Worm (Caenorhabditis elegans) whole organism, early embryonic: ENCODE measurements around the gene B0334.10.

Experiments used
- B0310.2 ChIP-seq: sonication (generic microtip); optimal IDR thresholded peaks from 2 replicates; lab custom pipeline; 2016; ENCODE audit warnings: mild to moderate bottlenecking, missing genetic modification characterization, missing compliant biosample characterization
- F13C5.2 ChIP-seq: sonication (generic microtip); optimal IDR thresholded peaks from 2 replicates; lab custom pipeline; 2017; ENCODE audit warnings: mild to moderate bottlenecking, missing genetic modification characterization, inconsistent platforms, missing compliant biosample characterization
- aly-1 ChIP-seq: sonication (generic microtip); optimal IDR thresholded peaks from 2 replicates; lab custom pipeline; 2016; ENCODE audit warnings: missing genetic modification characterization, missing compliant biosample characterization
- ama-1 ChIP-seq: fragments of 150-350 bp; optimal IDR thresholded peaks from 2 replicates; lab custom pipeline; 2014
- ceh-13 ChIP-seq: fragments of 200-800 bp; sonication (Bioruptor generic); optimal IDR thresholded peaks from 2 replicates; lab custom pipeline; 2018; ENCODE audit warnings: mild to moderate bottlenecking, missing genetic modification characterization, missing compliant biosample characterization
- ceh-36 ChIP-seq: sonication (generic microtip); optimal IDR thresholded peaks from 2 replicates; lab custom pipeline; 2016; ENCODE audit warnings: missing genetic modification characterization, inconsistent platforms, missing compliant biosample characterization
- ets-7 ChIP-seq: sonication (generic microtip); optimal IDR thresholded peaks from 2 replicates; lab custom pipeline; 2016; ENCODE audit warnings: missing genotype, missing genetic modification characterization, missing compliant biosample characterization
- flt-1 ChIP-seq: fragments of 200-800 bp; sonication (Bioruptor generic); IDR thresholded peaks from 2 replicates; pipeline ENCODE4 v1.3.6; 2022; ENCODE audit warnings: missing genetic modification characterization, missing compliant biosample characterization
- hmbx-1 ChIP-seq: sonication (generic microtip); optimal IDR thresholded peaks from 2 replicates; lab custom pipeline; 2016; ENCODE audit warnings: mild to moderate bottlenecking, missing genetic modification characterization, missing compliant biosample characterization
- hmg-4 ChIP-seq: fragments of 200-800 bp; sonication (Bioruptor generic); optimal IDR thresholded peaks from 2 replicates; lab custom pipeline; 2018; ENCODE audit warnings: mild to moderate bottlenecking, missing genetic modification characterization, missing compliant biosample characterization
- hnd-1 ChIP-seq: sonication (generic microtip); optimal IDR thresholded peaks from 2 replicates; lab custom pipeline; 2016; ENCODE audit warnings: missing genetic modification characterization, missing compliant biosample characterization
- pes-1 ChIP-seq: fragments of 200-800 bp; sonication (Bioruptor generic); IDR thresholded peaks from 2 replicates; pipeline ENCODE4 v1.3.6; 2022; ENCODE audit warnings: missing genetic modification reagents, missing genetic modification characterization, missing compliant biosample characterization
- scrt-1 ChIP-seq: fragments of 200-800 bp; sonication (Bioruptor generic); IDR thresholded peaks from 2 replicates; pipeline ENCODE4 v1.3.6; 2022; ENCODE audit warnings: missing genetic modification characterization, missing compliant biosample characterization
- sea-1 ChIP-seq: fragments of 200-800 bp; sonication (Bioruptor generic); conservative IDR thresholded peaks from 2 replicates; pipeline ENCODE4 v1.3.6; 2022; ENCODE audit warnings: missing genetic modification characterization, missing compliant biosample characterization
- tbx-11 ChIP-seq: fragments of 200-800 bp; sonication (Bioruptor generic); IDR thresholded peaks from 2 replicates; pipeline ENCODE4 v1.3.6; 2022; ENCODE audit warnings: missing genetic modification characterization, missing compliant biosample characterization
- tbx-37 ChIP-seq: fragments of 200-800 bp; sonication (Bioruptor generic); conservative IDR thresholded peaks from 2 replicates; pipeline ENCODE4 v1.3.6; 2022; ENCODE audit warnings: missing genetic modification reagents, missing genetic modification characterization, missing compliant biosample characterization
- tra-4 ChIP-seq: sonication (generic microtip); optimal IDR thresholded peaks from 2 replicates; lab custom pipeline; 2017; ENCODE audit warnings: missing genetic modification characterization, missing compliant biosample characterization

The B0334.10 gene

DNA sequence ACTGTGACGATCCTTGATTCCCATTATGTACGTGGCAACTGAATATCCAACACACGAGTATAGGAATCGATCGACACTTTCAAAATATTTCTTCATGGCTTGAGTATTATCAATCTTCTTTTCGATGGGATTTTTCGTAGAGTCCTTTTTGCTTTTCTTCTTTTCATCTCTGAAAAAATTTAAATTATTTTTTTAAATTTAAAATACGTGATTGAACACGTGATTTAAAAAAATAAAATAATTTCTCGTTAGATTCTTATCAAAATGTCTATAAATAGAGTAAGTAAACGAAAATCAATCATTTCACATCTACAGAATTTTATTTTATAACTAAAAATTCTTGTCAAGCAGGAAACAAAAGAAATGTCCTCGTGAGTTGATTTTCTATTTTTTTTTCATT is 3.0 kb downstream of the B0334.10 start, which contains the start of gene Y62F5A.10:
Gene Y62F5A.10, plus strand, starts transcription at position 301 of the 400 bp plus-strand sequence.
- TF ChIP-seq aly-1 (tag; lab: Kevin White, UChicago) (no peak), ama-1 (lab: Kevin White, UChicago) (no peak), hmg-4 (GFP tag; lab: Kevin White, UChicago) (no peak), tbx-37 (GFP tag; lab: Robert Waterston, UW) (no peak), F13C5.2 (tag; lab: Kevin White, UChicago) (no peak), B0310.2 (tag; lab: Kevin White, UChicago) (no peak), sea-1 (GFP tag; lab: Robert Waterston, UW) (no peak), flt-1 (GFP tag; lab: Robert Waterston, UW) (no peak), ets-7 (tag; lab: Kevin White, UChicago) (no peak), tbx-11 (GFP tag; lab: Robert Waterston, UW) (no peak)

DNA sequence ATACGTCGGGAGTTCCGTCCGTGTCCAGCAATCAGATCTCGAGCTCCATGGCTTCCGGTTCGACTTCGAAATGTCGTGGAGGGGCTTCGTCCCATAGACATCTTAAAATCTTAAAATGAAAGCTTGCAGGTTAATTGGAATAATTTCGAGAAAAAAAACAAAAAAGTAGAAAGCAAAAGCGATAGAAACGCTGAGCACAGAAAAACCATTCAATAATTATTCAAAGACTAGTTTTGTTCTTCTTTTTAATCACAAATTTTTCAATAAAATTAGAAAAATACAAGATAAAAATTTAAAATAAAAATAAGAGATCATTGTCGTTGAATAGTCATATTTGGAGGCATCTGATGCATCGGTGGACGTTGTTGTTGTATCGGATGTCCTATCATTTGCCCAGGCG is 8.7 kb downstream of the B0334.10 start, which contains the start of gene age-1:
Gene age-1, minus strand, starts transcription at position 101 of the 400 bp plus-strand sequence.
- TF ChIP-seq ets-7 (tag; lab: Kevin White, UChicago): no peak
- no peak for TF ChIP-seq ceh-13 (GFP tag; lab: Kevin White, UChicago)
- no peak for TF ChIP-seq pes-1
- TF ChIP-seq aly-1 (tag; lab: Kevin White, UChicago): no peak
- no peak for TF ChIP-seq B0310.2 (tag; lab: Kevin White, UChicago)
- TF ChIP-seq F13C5.2 (tag; lab: Kevin White, UChicago): no peak
- TF ChIP-seq flt-1 (GFP tag; lab: Robert Waterston, UW): no peak
- no peak for TF ChIP-seq tbx-11 (GFP tag; lab: Robert Waterston, UW)
- no peak for TF ChIP-seq tra-4
- no peak for TF ChIP-seq scrt-1
- no peak for TF ChIP-seq sea-1 (GFP tag; lab: Robert Waterston, UW)
- TF ChIP-seq tbx-37 (GFP tag; lab: Robert Waterston, UW): no peak
- no peak for TF ChIP-seq hnd-1 (tag; lab: Kevin White, UChicago)

DNA sequence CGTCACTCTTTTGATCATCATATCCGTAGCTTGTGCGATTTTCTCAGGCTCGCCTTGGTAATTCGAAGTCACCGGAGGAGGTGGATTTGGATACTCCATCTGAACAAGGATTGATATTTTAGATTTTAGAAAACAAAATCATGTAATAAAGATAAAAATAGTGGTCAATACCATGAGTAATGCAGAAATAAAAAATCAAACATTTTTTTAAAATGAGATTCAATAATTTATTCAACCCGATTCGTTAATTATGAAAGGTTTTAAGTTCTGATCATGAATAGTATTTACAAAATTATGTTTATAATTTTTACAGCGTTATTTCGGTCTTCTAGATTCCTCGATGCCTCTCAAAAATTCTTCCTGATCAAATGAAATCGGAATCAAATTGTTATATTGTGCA is 15.4 kb downstream of the B0334.10 start, which contains the start of gene mdt-8:
Gene mdt-8, minus strand, starts transcription at position 101 of the 400 bp plus-strand sequence.
- TF ChIP-seq hmg-4 (GFP tag; lab: Kevin White, UChicago) (no peak), B0310.2 (tag; lab: Kevin White, UChicago) (no peak), flt-1 (GFP tag; lab: Robert Waterston, UW) (no peak), tbx-37 (GFP tag; lab: Robert Waterston, UW) (no peak), sea-1 (GFP tag; lab: Robert Waterston, UW) (no peak), tbx-11 (GFP tag; lab: Robert Waterston, UW) (no peak), hmbx-1 (tag; lab: Kevin White, UChicago) (no peak), ets-7 (tag; lab: Kevin White, UChicago) (no peak), ceh-13 (GFP tag; lab: Kevin White, UChicago) (no peak), F13C5.2 (tag; lab: Kevin White, UChicago) (no peak), ama-1 (lab: Kevin White, UChicago) (no peak), aly-1 (tag; lab: Kevin White, UChicago) (no peak), tra-4 (no peak), ceh-36 (tag; lab: Kevin White, UChicago) (no peak), pes-1 (no peak), scrt-1 (no peak), hnd-1 (tag; lab: Kevin White, UChicago) (no peak)

DNA sequence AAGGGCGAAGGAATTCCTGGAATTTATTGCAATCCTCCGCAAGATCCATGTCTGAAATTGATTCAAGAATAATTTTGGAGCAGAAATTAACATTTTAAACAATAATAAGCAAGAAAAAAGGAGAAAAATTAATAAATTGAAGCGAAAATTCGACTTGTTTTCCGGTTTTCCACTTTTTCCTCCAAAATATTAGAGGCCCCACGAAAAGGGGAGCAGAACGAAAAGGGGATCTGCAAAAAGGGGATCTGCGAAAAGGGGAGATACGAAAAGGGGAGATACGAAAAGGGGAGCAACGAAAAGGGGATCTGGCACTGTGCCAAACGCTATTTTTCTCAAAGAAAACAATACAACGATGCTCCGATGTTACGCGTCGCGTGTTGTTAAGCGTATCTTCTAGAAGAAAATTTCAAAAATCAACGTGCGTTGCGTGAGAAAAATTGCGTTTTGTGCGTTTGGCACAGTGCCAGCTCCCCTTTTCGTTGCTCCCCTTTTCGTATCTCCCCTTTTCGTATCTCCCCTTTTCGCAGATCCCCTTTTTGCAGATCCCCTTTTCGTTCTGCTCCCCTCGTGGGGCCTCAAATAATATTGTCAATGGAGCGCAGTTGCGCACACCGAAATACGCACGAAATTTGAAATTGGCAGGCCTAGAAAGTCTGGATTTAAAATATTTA is 16.3 kb downstream of the B0334.10 start, which contains the start of gene Y62F5A.12:
Gene Y62F5A.12, minus strand, starts transcription at position 51 of the 671 bp plus-strand sequence.
- peak; percentile 14 for TF ChIP-seq ceh-13 (GFP tag; lab: Kevin White, UChicago)
- peak; percentile 86 for TF ChIP-seq pes-1
- peak; percentile 36 for TF ChIP-seq hnd-1 (tag; lab: Kevin White, UChicago)
- peak; percentile 71; the same call in 1 of the 2 replicates for TF ChIP-seq scrt-1
- peak; percentile 63 for TF ChIP-seq tbx-11 (GFP tag; lab: Robert Waterston, UW)
- TF ChIP-seq ets-7 (tag; lab: Kevin White, UChicago): peak; percentile 70
- TF ChIP-seq flt-1 (GFP tag; lab: Robert Waterston, UW): peak; percentile 82
- peak; percentile 79 for TF ChIP-seq sea-1 (GFP tag; lab: Robert Waterston, UW)
- peak; percentile 86 for TF ChIP-seq tbx-37 (GFP tag; lab: Robert Waterston, UW)
- TF ChIP-seq hmg-4 (GFP tag; lab: Kevin White, UChicago): peak; percentile 13

DNA sequence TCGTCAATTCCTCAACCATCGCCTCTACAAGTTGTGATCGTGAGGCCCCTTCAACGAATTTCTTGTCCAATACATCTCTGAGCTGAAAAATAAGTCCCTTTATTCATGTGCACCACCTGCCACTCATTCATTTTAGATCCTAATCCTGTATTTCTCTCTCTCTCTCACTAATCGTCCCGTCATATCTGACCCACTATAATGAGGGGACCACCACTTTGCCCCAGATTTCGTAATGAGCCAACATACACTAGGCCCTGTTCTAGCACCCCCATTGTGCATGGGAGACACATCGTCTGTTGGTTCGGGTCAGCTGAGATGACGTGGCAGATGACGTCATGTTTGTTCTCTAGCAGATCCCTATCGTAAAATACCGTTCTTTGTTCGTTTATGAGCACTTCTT is 17.1 kb downstream of the B0334.10 start:
- TF ChIP-seq aly-1 (tag; lab: Kevin White, UChicago) (no peak), hmbx-1 (tag; lab: Kevin White, UChicago) (no peak), B0310.2 (tag; lab: Kevin White, UChicago) (no peak), ets-7 (tag; lab: Kevin White, UChicago) (no peak), ama-1 (lab: Kevin White, UChicago) (no peak), scrt-1 (no peak), tbx-37 (GFP tag; lab: Robert Waterston, UW) (0 out of 2 replicates have a peak, but pooled peaks have one; percentile 4), hmg-4 (GFP tag; lab: Kevin White, UChicago) (peak; percentile 74), tbx-11 (GFP tag; lab: Robert Waterston, UW) (no peak), pes-1 (0 out of 2 replicates have a peak, but pooled peaks have one; percentile 7), sea-1 (GFP tag; lab: Robert Waterston, UW) (peak; percentile 56; the same call in 1 of the 2 replicates), tra-4 (no peak), hnd-1 (tag; lab: Kevin White, UChicago) (no peak), ceh-13 (GFP tag; lab: Kevin White, UChicago) (no peak), flt-1 (GFP tag; lab: Robert Waterston, UW) (peak; percentile 35; the same call in 1 of the 2 replicates), F13C5.2 (tag; lab: Kevin White, UChicago) (no peak), ceh-36 (tag; lab: Kevin White, UChicago) (peak; percentile 11)

DNA sequence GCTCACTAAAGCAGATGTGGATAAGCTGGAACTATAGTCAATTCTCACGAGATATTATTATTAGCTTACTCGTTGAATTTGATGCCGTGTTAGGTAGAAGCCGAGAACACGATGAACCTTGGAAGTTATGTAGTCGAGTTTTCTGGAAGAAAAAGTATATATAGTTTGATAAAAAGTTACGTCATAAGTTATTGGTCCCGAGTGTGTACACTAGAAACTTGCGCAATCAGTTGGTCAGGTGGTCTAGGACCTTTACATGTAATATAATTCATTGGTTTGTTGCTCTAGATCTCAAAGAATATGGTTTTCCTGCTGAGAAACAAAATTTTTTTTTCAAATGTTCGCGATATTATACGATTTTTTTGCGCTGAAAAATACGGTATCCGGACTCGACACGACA is 17.6 kb downstream of the B0334.10 start:
- TF ChIP-seq ceh-13 (GFP tag; lab: Kevin White, UChicago) (no peak), hmbx-1 (tag; lab: Kevin White, UChicago) (no peak), pes-1 (no peak), sea-1 (GFP tag; lab: Robert Waterston, UW) (no peak), aly-1 (tag; lab: Kevin White, UChicago) (no peak), scrt-1 (no peak), flt-1 (GFP tag; lab: Robert Waterston, UW) (no peak), hmg-4 (GFP tag; lab: Kevin White, UChicago) (no peak), ets-7 (tag; lab: Kevin White, UChicago) (no peak), tbx-11 (GFP tag; lab: Robert Waterston, UW) (no peak), tbx-37 (GFP tag; lab: Robert Waterston, UW) (no peak), tra-4 (no peak), B0310.2 (tag; lab: Kevin White, UChicago) (no peak), ama-1 (lab: Kevin White, UChicago) (no peak), F13C5.2 (tag; lab: Kevin White, UChicago) (no peak), ceh-36 (tag; lab: Kevin White, UChicago) (no peak), hnd-1 (tag; lab: Kevin White, UChicago) (no peak)
